Worm (Caenorhabditis elegans): ENCODE data around the gene C49C3.10.

- TF ChIP-seq nhr-11 (tag; optimal IDR thresholded peaks at IDR 0.05) (no peak), fkh-10 (GFP tag; optimal IDR thresholded peaks at IDR 0.05) (no peak), pag-3 (tag; optimal IDR thresholded peaks at IDR 0.05; ENCODE audit: borderline replicate concordance) (no peak), ama-1 (optimal IDR thresholded peaks at IDR 0.05) (no peak), ets-4 (tag; optimal IDR thresholded peaks at IDR 0.05) (no peak), pat-9 (tag; optimal IDR thresholded peaks at IDR 0.05) (no peak), zip-5 (tag; optimal IDR thresholded peaks at IDR 0.05) (no peak), unc-86 (tag; optimal IDR thresholded peaks at IDR 0.05) (no peak), pax-1 (tag; optimal IDR thresholded peaks at IDR 0.05) (no peak), ahr-1 (tag; optimal IDR thresholded peaks at IDR 0.05) (no peak)
Observed at ce11 chrIV:17308211-17308610, 30.6 kb downstream of the C49C3.10 start, which contains the start of gene T28F3.9.
